Worm (Caenorhabditis elegans): ENCODE measurements around the gene mccc-2.

Gene mccc-2

ce11 chrIII:9052371-9052978 is 36.7 kb downstream of the mccc-2 start (continued):
- TF ChIP-seq ztf-11 (tag; optimal IDR thresholded peaks at IDR 0.05): no peak
- TF ChIP-seq aly-2 (tag; optimal IDR thresholded peaks at IDR 0.05): no peak
- no peak for TF ChIP-seq ceh-32 (tag; optimal IDR thresholded peaks at IDR 0.05; ENCODE audit: poor library complexity)
- no peak for TF ChIP-seq F49E8.2 (tag; optimal IDR thresholded peaks at IDR 0.05; ENCODE audit: borderline replicate concordance)
- no peak for TF ChIP-seq spr-3 (GFP tag; optimal IDR thresholded peaks at IDR 0.05)
- TF ChIP-seq php-3 (GFP tag; IDR thresholded peaks at IDR 0.05): no peak; the same call in 1 of the 2 replicates
- TF ChIP-seq ces-1 (GFP tag; optimal IDR thresholded peaks at IDR 0.05): no peak
- no peak for TF ChIP-seq F44E2.7 (GFP tag; IDR thresholded peaks at IDR 0.05)
- peak; percentile 78 for TF ChIP-seq ctbp-1 (GFP tag; IDR thresholded peaks at IDR 0.05)
- TF ChIP-seq madf-5 (GFP tag; IDR thresholded peaks at IDR 0.05): no peak
- 0 out of 2 replicates have a peak, but pooled peaks have one; percentile 25 for TF ChIP-seq madf-9 (GFP tag; conservative IDR thresholded peaks at IDR 0.05)
- peak; percentile 73 for TF ChIP-seq D1046.2 (GFP tag; IDR thresholded peaks at IDR 0.05)
- peak; percentile 55 for TF ChIP-seq dmd-6 (GFP tag; IDR thresholded peaks at IDR 0.05)
- TF ChIP-seq nhr-10 (tag; optimal IDR thresholded peaks at IDR 0.05): no peak
- TF ChIP-seq ceh-28 (tag; optimal IDR thresholded peaks at IDR 0.05): no peak
- TF ChIP-seq daf-19 (GFP tag; conservative IDR thresholded peaks at IDR 0.05): no peak
- peak; percentile 47; the same call in 1 of the 2 replicates for TF ChIP-seq lim-7 (GFP tag; IDR thresholded peaks at IDR 0.05)
- TF ChIP-seq vab-7 (GFP tag; IDR thresholded peaks at IDR 0.05): peak; percentile 24; the same call in 1 of the 2 replicates
- TF ChIP-seq nhr-77 (tag; optimal IDR thresholded peaks at IDR 0.05): no peak
- TF ChIP-seq unc-39 (tag; optimal IDR thresholded peaks at IDR 0.05): no peak
- peak; percentile 22 for TF ChIP-seq nhr-28 (tag; optimal IDR thresholded peaks at IDR 0.05)
- TF ChIP-seq mep-1 (tag; optimal IDR thresholded peaks at IDR 0.05): peak; percentile 54
- no peak for TF ChIP-seq lin-39 (tag; optimal IDR thresholded peaks at IDR 0.05)
- TF ChIP-seq dmd-8 (GFP tag; IDR thresholded peaks at IDR 0.05): 0 out of 2 replicates have a peak, but pooled peaks have one; percentile 23
- no peak for TF ChIP-seq nhr-25 (tag; optimal IDR thresholded peaks at IDR 0.05; ENCODE audit: borderline replicate concordance, insufficient read depth)
- no peak for TF ChIP-seq nhr-41 (GFP tag; IDR thresholded peaks at IDR 0.05)
- TF ChIP-seq fos-1 (tag; optimal IDR thresholded peaks at IDR 0.05): no peak
- TF ChIP-seq ceh-62 (tag; optimal IDR thresholded peaks at IDR 0.05): no peak
- TF ChIP-seq zfp-2 (tag; optimal IDR thresholded peaks at IDR 0.05): no peak
- TF ChIP-seq duxl-1 (tag; optimal IDR thresholded peaks at IDR 0.05; ENCODE audit: poor library complexity): no peak
- TF ChIP-seq dve-1 (tag; optimal IDR thresholded peaks at IDR 0.05; ENCODE audit: insufficient read depth): peak; percentile 4
- no peak for TF ChIP-seq ama-1 (optimal IDR thresholded peaks at IDR 0.05)
- no peak for TF ChIP-seq R02D3.7 (tag; optimal IDR thresholded peaks at IDR 0.05)
- TF ChIP-seq rbr-2 (tag; optimal IDR thresholded peaks at IDR 0.05): peak; percentile 43
- no peak for TF ChIP-seq lin-15B (tag; optimal IDR thresholded peaks at IDR 0.05)
- TF ChIP-seq T26A8.4 (GFP tag; IDR thresholded peaks at IDR 0.05): peak; percentile 20; the same call in 1 of the 2 replicates
- no peak for TF ChIP-seq nhr-111 (GFP tag; optimal IDR thresholded peaks at IDR 0.05)
- no peak for TF ChIP-seq lsy-2 (tag; optimal IDR thresholded peaks at IDR 0.05)
- TF ChIP-seq nhr-237 (tag; optimal IDR thresholded peaks at IDR 0.05): no peak
- no peak; the same call in 1 of the 2 replicates for TF ChIP-seq lin-29 (GFP tag; IDR thresholded peaks at IDR 0.05)
- no peak for TF ChIP-seq nhr-6 (tag; optimal IDR thresholded peaks at IDR 0.05)
- 0 out of 2 replicates have a peak, but pooled peaks have one; percentile 42 for TF ChIP-seq F26F4.8 (GFP tag; conservative IDR thresholded peaks at IDR 0.05)
- no peak for TF ChIP-seq jun-1 (tag; optimal IDR thresholded peaks at IDR 0.05)
- TF ChIP-seq cey-2 (tag; optimal IDR thresholded peaks at IDR 0.05; ENCODE audit: borderline replicate concordance, insufficient read depth): no peak
- no peak for TF ChIP-seq ZK337.2 (GFP tag; IDR thresholded peaks at IDR 0.05)
- TF ChIP-seq ztf-7 (tag; optimal IDR thresholded peaks at IDR 0.05): no peak
- TF ChIP-seq sdz-12 (GFP tag; optimal IDR thresholded peaks at IDR 0.05): no peak
- TF ChIP-seq fkh-10 (GFP tag; optimal IDR thresholded peaks at IDR 0.05): no peak
- peak in 1 of 2 experiments; percentile 97 for TF ChIP-seq unc-62 (GFP tag; optimal IDR thresholded peaks at IDR 0.05 in 1 of 2)
- no peak for TF ChIP-seq unc-62 (tag; optimal IDR thresholded peaks at IDR 0.05)
- no peak for TF ChIP-seq gei-8 (GFP tag; optimal IDR thresholded peaks at IDR 0.05)
